Fruit fly (Drosophila melanogaster) whole organism, embryonic: ENCODE measurements around the gene CdGAPr.

ENCODE experiments used
- Abd-B ChIP-seq: fragments of 200-800 bp; sonication (Bioruptor generic); optimal IDR thresholded peaks from 2 replicates; lab custom pipeline; 2018; ENCODE audit warnings: missing biosample characterization, mild to moderate bottlenecking, missing genetic modification characterization, moderate library complexity
- Atf3 ChIP-seq: fragments of 200-800 bp; sonication (Bioruptor generic); optimal IDR thresholded peaks from 3 replicates; lab custom pipeline; 2016; ENCODE audit warnings: missing biosample characterization, missing genetic modification characterization
- CG10959 ChIP-seq: fragments of 200-800 bp; sonication (Bioruptor generic); IDR thresholded peaks from 2 replicates; pipeline ENCODE4 v1.3.6; 2022; ENCODE audit warnings: missing biosample characterization, missing genetic modification characterization
- CG12391 ChIP-seq: fragments of 200-800 bp; sonication (Bioruptor generic); optimal IDR thresholded peaks from 3 replicates; lab custom pipeline; 2018; ENCODE audit warnings: missing biosample characterization, mild to moderate bottlenecking, missing genetic modification characterization, moderate library complexity
- CG12744 ChIP-seq: fragments of 200-800 bp; sonication (Bioruptor generic); optimal IDR thresholded peaks from 2 replicates; lab custom pipeline; 2016; ENCODE audit warnings: missing biosample characterization, missing genetic modification characterization
- CG13287 ChIP-seq: fragments of 200-800 bp; sonication (Bioruptor generic); IDR thresholded peaks from 2 replicates; pipeline ENCODE4 v1.3.6; 2022; ENCODE audit warnings: missing biosample characterization, missing genetic modification characterization; ENCODE audit not compliant: partially characterized antibody
- CG14441 ChIP-seq: fragments of 200-800 bp; sonication (Bioruptor generic); IDR thresholded peaks from 2 replicates; pipeline ENCODE4 v1.3.6; 2022; ENCODE audit warnings: missing biosample characterization, missing genetic modification characterization
- CG1603 ChIP-seq: fragments of 200-800 bp; sonication (Bioruptor generic); optimal IDR thresholded peaks from 2 replicates; lab custom pipeline; 2019; ENCODE audit warnings: missing biosample characterization, mild to moderate bottlenecking, missing genetic modification characterization, moderate library complexity
- CG18011 ChIP-seq: fragments of 200-800 bp; sonication (Bioruptor generic); optimal IDR thresholded peaks from 2 replicates; lab custom pipeline; 2017; ENCODE audit warnings: missing biosample characterization, missing genetic modification characterization, mild to moderate bottlenecking, moderate library complexity, missing genotype
- CG18262 ChIP-seq: fragments of 200-800 bp; optimal IDR thresholded peaks from 3 replicates; lab custom pipeline; 2019; ENCODE audit warnings: missing biosample characterization, mild to moderate bottlenecking, missing genetic modification characterization, moderate library complexity
- CG18476 ChIP-seq: fragments of 200-800 bp; sonication (Bioruptor generic); optimal IDR thresholded peaks from 2 replicates; lab custom pipeline; 2016; ENCODE audit warnings: missing biosample characterization, mild to moderate bottlenecking, missing genetic modification characterization
- CG2129 ChIP-seq: fragments of 200-800 bp; sonication (Bioruptor generic); IDR thresholded peaks from 2 replicates; pipeline ENCODE4 v1.3.6; 2022; ENCODE audit warnings: missing biosample characterization, missing genetic modification characterization; ENCODE audit not compliant: partially characterized antibody
- CG30403 ChIP-seq: fragments of 200-800 bp; sonication (Bioruptor generic); optimal IDR thresholded peaks from 3 replicates; lab custom pipeline; 2016; ENCODE audit warnings: missing biosample characterization, missing genetic modification characterization
- CG33557 ChIP-seq: fragments of 200-800 bp; sonication (Bioruptor generic); optimal IDR thresholded peaks from 2 replicates; lab custom pipeline; 2019; ENCODE audit warnings: missing biosample characterization, mild to moderate bottlenecking, missing genetic modification characterization, moderate library complexity
- CG5245 ChIP-seq: fragments of 200-800 bp; sonication (Bioruptor generic); optimal IDR thresholded peaks from 3 replicates; lab custom pipeline; 2016; ENCODE audit warnings: missing biosample characterization, missing genetic modification characterization
- CG6254 ChIP-seq: fragments of 200-800 bp; sonication (Bioruptor generic); optimal IDR thresholded peaks from 3 replicates; lab custom pipeline; 2017; ENCODE audit warnings: mild to moderate bottlenecking, missing biosample characterization, missing genetic modification reagents, missing genetic modification characterization
- CG7786 ChIP-seq: fragments of 200-800 bp; sonication (Bioruptor generic); optimal IDR thresholded peaks from 2 replicates; lab custom pipeline; 2016; ENCODE audit warnings: missing biosample characterization, missing genetic modification characterization
- CG7963 ChIP-seq: fragments of 200-800 bp; sonication (Bioruptor generic); IDR thresholded peaks from 3 replicates; pipeline ENCODE4 v1.3.6; 2022; ENCODE audit warnings: missing biosample characterization, missing genetic modification characterization; ENCODE audit not compliant: partially characterized antibody
- CG8281 ChIP-seq: fragments of 200-800 bp; sonication (Bioruptor generic); optimal IDR thresholded peaks from 2 replicates; lab custom pipeline; 2018; ENCODE audit warnings: missing biosample characterization, mild to moderate bottlenecking, missing genetic modification characterization, moderate library complexity
- CG9437 ChIP-seq: fragments of 200-800 bp; sonication (Bioruptor generic); optimal IDR thresholded peaks from 2 replicates; lab custom pipeline; 2018; ENCODE audit warnings: missing biosample characterization, mild to moderate bottlenecking, missing genetic modification characterization
- CG9727 ChIP-seq: fragments of 200-800 bp; sonication (Bioruptor generic); optimal IDR thresholded peaks from 3 replicates; lab custom pipeline; 2017; ENCODE audit warnings: missing biosample characterization, mild to moderate bottlenecking, missing genetic modification characterization
- Dip3 ChIP-seq: fragments of 200-800 bp; sonication (Bioruptor generic); optimal IDR thresholded peaks from 3 replicates; lab custom pipeline; 2016; ENCODE audit warnings: missing biosample characterization, missing genetic modification characterization
- Doc3 ChIP-seq: fragments of 200-800 bp; sonication (Bioruptor generic); IDR thresholded peaks from 3 replicates; pipeline ENCODE4 v1.3.6; 2022; ENCODE audit warnings: missing biosample characterization, missing genetic modification characterization; ENCODE audit not compliant: partially characterized antibody
- Gug ChIP-seq: fragments of 200-800 bp; sonication (Bioruptor generic); IDR thresholded peaks from 4 replicates; pipeline ENCODE4 v1.3.6; 2022; ENCODE audit warnings: missing biosample characterization, missing genetic modification characterization
- H15 ChIP-seq: fragments of 200-800 bp; sonication (Bioruptor generic); IDR thresholded peaks from 3 replicates; pipeline ENCODE4 v1.3.6; 2022; ENCODE audit warnings: missing biosample characterization, missing genetic modification characterization
- Hmr ChIP-seq: fragments of 200-800 bp; sonication (Bioruptor generic); optimal IDR thresholded peaks from 3 replicates; lab custom pipeline; 2017; ENCODE audit warnings: mild to moderate bottlenecking, missing biosample characterization, missing genetic modification reagents, missing genetic modification characterization
- Stat92E ChIP-seq, 3 experiments: fragments of >200 bp in 2 of 3; fragments of 200-800 bp in 1 of 3; sonication (Bioruptor generic) in 1 of 3; optimal IDR thresholded peaks; 2 replicates each; lab custom pipeline; 2017 to 2019; ENCODE audit warnings: missing biosample characterization in 3 of 3, missing genetic modification characterization in 3 of 3, mild to moderate bottlenecking in 1 of 3, moderate library complexity in 1 of 3
- TFAM ChIP-seq: fragments of 200-800 bp; sonication (Bioruptor generic); optimal IDR thresholded peaks from 2 replicates; lab custom pipeline; 2017; ENCODE audit warnings: missing biosample characterization, missing genetic modification characterization, inconsistent platforms
- al ChIP-seq: fragments of 200-800 bp; sonication (Bioruptor generic); IDR thresholded peaks from 2 replicates; pipeline ENCODE4 v1.3.6; 2022; ENCODE audit warnings: missing biosample characterization, missing genetic modification characterization
- ash1 ChIP-seq: fragments of 200-800 bp; sonication (Bioruptor generic); optimal IDR thresholded peaks from 2 replicates; lab custom pipeline; 2018; ENCODE audit warnings: missing biosample characterization, mild to moderate bottlenecking, missing genetic modification characterization
- bab2 ChIP-seq: fragments of 200-800 bp; sonication (Bioruptor generic); optimal IDR thresholded peaks from 2 replicates; lab custom pipeline; 2016; ENCODE audit warnings: missing biosample characterization, missing genetic modification characterization
- cas ChIP-seq: fragments of 200-800 bp; sonication (Bioruptor generic); IDR thresholded peaks from 2 replicates; pipeline ENCODE4 v1.3.6; 2022; ENCODE audit warnings: missing biosample characterization, missing genetic modification characterization
- chif ChIP-seq, 2 experiments: fragments of 200-800 bp; sonication (Bioruptor generic); optimal IDR thresholded peaks; 3 replicates each; lab custom pipeline; 2016; ENCODE audit warnings: missing biosample characterization in 2 of 2, missing genetic modification characterization in 2 of 2
- dimm ChIP-seq: fragments of 200-800 bp; sonication (Bioruptor generic); IDR thresholded peaks from 2 replicates; pipeline ENCODE4 v1.3.6; 2022; ENCODE audit warnings: missing biosample characterization, missing genetic modification characterization
- gcm ChIP-seq: fragments of 200-800 bp; sonication (Bioruptor generic); optimal IDR thresholded peaks from 2 replicates; lab custom pipeline; 2019; ENCODE audit warnings: missing biosample characterization, mild to moderate bottlenecking, missing genetic modification characterization, moderate library complexity
- lmd ChIP-seq: fragments of 200-800 bp; sonication (Bioruptor generic); IDR thresholded peaks from 2 replicates; pipeline ENCODE4 v1.3.6; 2022; ENCODE audit warnings: missing biosample characterization, missing genetic modification characterization
- nerfin-2 ChIP-seq: fragments of 200-800 bp; sonication (Bioruptor generic); IDR thresholded peaks from 2 replicates; pipeline ENCODE4 v1.3.6; 2022; ENCODE audit warnings: missing biosample characterization, missing genetic modification characterization; ENCODE audit not compliant: partially characterized antibody
- phol ChIP-seq: fragments of 200-800 bp; sonication (Bioruptor generic); optimal IDR thresholded peaks from 3 replicates; lab custom pipeline; 2018; ENCODE audit warnings: missing biosample characterization, mild to moderate bottlenecking, missing genetic modification characterization, moderate library complexity
- sc ChIP-seq, 3 experiments: fragments of >200 bp in 2 of 3; fragments of 200-800 bp in 1 of 3; sonication (Bioruptor generic) in 1 of 3; optimal IDR thresholded peaks; 2 replicates in 2 of 3; 3 replicates in 1 of 3; lab custom pipeline; 2017; ENCODE audit warnings: mild to moderate bottlenecking in 1 of 3, missing biosample characterization in 1 of 3, missing genetic modification characterization in 1 of 3, missing genetic modification reagents in 1 of 3
- shn ChIP-seq: fragments of 200-800 bp; sonication (Bioruptor generic); optimal IDR thresholded peaks from 3 replicates; lab custom pipeline; 2016; ENCODE audit warnings: missing biosample characterization, missing genetic modification characterization
- sna ChIP-seq: fragments of 200-800 bp; sonication (Bioruptor generic); IDR thresholded peaks from 2 replicates; pipeline ENCODE4 v1.3.6; 2022; ENCODE audit warnings: missing biosample characterization, missing genetic modification characterization; ENCODE audit not compliant: partially characterized antibody
- so ChIP-seq: fragments of 200-800 bp; sonication (Bioruptor generic); IDR thresholded peaks from 3 replicates; pipeline ENCODE4 v1.3.6; 2022; ENCODE audit warnings: missing biosample characterization, missing genetic modification characterization
- tna ChIP-seq: fragments of 200-800 bp; sonication (Bioruptor generic); IDR thresholded peaks from 2 replicates; pipeline ENCODE4 v1.3.6; 2022; ENCODE audit warnings: missing biosample characterization, missing genetic modification characterization; ENCODE audit not compliant: partially characterized antibody
- unc-4 ChIP-seq: fragments of 200-800 bp; sonication (Bioruptor generic); IDR thresholded peaks from 2 replicates; pipeline ENCODE4 v1.3.6; 2022; ENCODE audit warnings: missing biosample characterization, missing genetic modification characterization; ENCODE audit not compliant: partially characterized antibody
- vvl ChIP-seq: fragments of 200-800 bp; sonication (Bioruptor generic); IDR thresholded peaks from 2 replicates; pipeline ENCODE4 v1.3.6; 2022; ENCODE audit warnings: missing biosample characterization, missing genetic modification characterization
- zfh1 ChIP-seq: fragments of 200-800 bp; sonication (Bioruptor generic); IDR thresholded peaks from 3 replicates; pipeline ENCODE4 v1.3.6; 2022; ENCODE audit warnings: missing biosample characterization, missing genetic modification characterization

CdGAPr gene

dm6 chr2L:19795320-19796110 is 3.8 kb upstream of the CdGAPr start (continued):
- peak; percentile 26; the same call in 1 of the 2 replicates for TF ChIP-seq vvl (GFP tag; lab: Robert Waterston, UW)
- TF ChIP-seq cas (GFP tag; lab: Robert Waterston, UW): no peak
- TF ChIP-seq Doc3 (GFP tag; lab: Robert Waterston, UW): peak; percentile 71
- TF ChIP-seq Atf3 (GFP tag; lab: Kevin White, UChicago): peak; percentile 24
- TF ChIP-seq dimm: no peak
- TF ChIP-seq bab2: peak; percentile 48
- TF ChIP-seq unc-4 (GFP tag; lab: Robert Waterston, UW): peak; percentile 78
- TF ChIP-seq CG18262 (tag; lab: Kevin White, UChicago): peak; percentile 46
- no peak for TF ChIP-seq CG6254 (GFP tag; lab: Kevin White, UChicago)
- TF ChIP-seq nerfin-2 (GFP tag; lab: Robert Waterston, UW): 0 out of 2 replicates have a peak, but pooled peaks have one; percentile 8
- peak; percentile 78 for TF ChIP-seq CG1603 (tag; lab: Kevin White, UChicago)
- peak; percentile 11; the same call in 2 of the 3 replicates for TF ChIP-seq zfh1 (GFP tag; lab: Robert Waterston, UW)
- TF ChIP-seq al (GFP tag; lab: Robert Waterston, UW): 0 out of 2 replicates have a peak, but pooled peaks have one; percentile 32
- TF ChIP-seq tna: 0 out of 2 replicates have a peak, but pooled peaks have one; percentile 36
- peak; percentile 54 for TF ChIP-seq phol
- peak; percentile 40 for TF ChIP-seq Abd-B
- TF ChIP-seq CG5245 (GFP tag; lab: Kevin White, UChicago): no peak
- TF ChIP-seq CG30403 (GFP tag; lab: Kevin White, UChicago): peak; percentile 66
- 0 out of 3 replicates have a peak, but pooled peaks have one; percentile 44 for TF ChIP-seq H15 (GFP tag; lab: Robert Waterston, UW)
- peak; percentile 74; the same call in 1 of the 2 replicates for TF ChIP-seq sna
- peak; percentile 33 for TF ChIP-seq shn
- peak; percentile 73 for TF ChIP-seq CG2129
- no peak for TF ChIP-seq gcm (GFP tag; lab: Kevin White, UChicago)
- no peak for TF ChIP-seq so (GFP tag; lab: Robert Waterston, UW)
- peak; percentile 10 to 67 for TF ChIP-seq chif (GFP tag; optimal IDR thresholded peaks at IDR 0.05; lab: Kevin White, UChicago)
- TF ChIP-seq ash1 (GFP tag; lab: Kevin White, UChicago): no peak
- TF ChIP-seq Stat92E (GFP tag; optimal IDR thresholded peaks at IDR 0.05; lab: Kevin White, UChicago): peak in 1 of 3 experiments; percentile 5
- TF ChIP-seq CG33557: peak; percentile 35
- no peak for TF ChIP-seq sc (optimal IDR thresholded peaks at IDR 0.05; lab: Kevin White, UChicago)
- TF ChIP-seq sc (GFP tag; optimal IDR thresholded peaks at IDR 0.05; lab: Kevin White, UChicago): no peak
- peak; percentile 20 for TF ChIP-seq Dip3 (GFP tag; lab: Kevin White, UChicago)
- TF ChIP-seq CG7963 (GFP tag; lab: Robert Waterston, UW): 0 out of 3 replicates have a peak, but pooled peaks have one; percentile 31
- TF ChIP-seq Gug (GFP tag; lab: Robert Waterston, UW): peak; percentile 49; the same call in 2 of the 4 replicates
- TF ChIP-seq CG7786 (GFP tag; lab: Kevin White, UChicago): peak; percentile 46
- TF ChIP-seq CG9727 (GFP tag; lab: Kevin White, UChicago): peak; percentile 55
- 0 out of 2 replicates have a peak, but pooled peaks have one; percentile 21 for TF ChIP-seq CG14441 (GFP tag; lab: Robert Waterston, UW)
- peak; percentile 40 for TF ChIP-seq CG9437 (GFP tag; lab: Kevin White, UChicago)
- TF ChIP-seq CG13287 (GFP tag; lab: Robert Waterston, UW): peak; percentile 87
- TF ChIP-seq lmd: peak; percentile 44; the same call in 1 of the 2 replicates
- TF ChIP-seq CG18011: peak; percentile 33
- no peak for TF ChIP-seq CG12744 (GFP tag; lab: Kevin White, UChicago)
- TF ChIP-seq CG18476 (GFP tag; lab: Kevin White, UChicago): peak; percentile 52
- TF ChIP-seq CG12391 (tag; lab: Kevin White, UChicago): peak; percentile 77
- TF ChIP-seq CG8281 (tag; lab: Kevin White, UChicago): peak; percentile 74
- no peak for TF ChIP-seq CG10959 (GFP tag; lab: Robert Waterston, UW)
- TF ChIP-seq TFAM: no peak
- TF ChIP-seq Hmr (GFP tag; lab: Kevin White, UChicago): peak; percentile 50
